Fruit fly (Drosophila melanogaster): ENCODE measurements around the gene CG32432.
A peak's percentile ranks its signal among the peaks of the same experiment; 100 is the strongest.

The CG32432 gene

DNA sequence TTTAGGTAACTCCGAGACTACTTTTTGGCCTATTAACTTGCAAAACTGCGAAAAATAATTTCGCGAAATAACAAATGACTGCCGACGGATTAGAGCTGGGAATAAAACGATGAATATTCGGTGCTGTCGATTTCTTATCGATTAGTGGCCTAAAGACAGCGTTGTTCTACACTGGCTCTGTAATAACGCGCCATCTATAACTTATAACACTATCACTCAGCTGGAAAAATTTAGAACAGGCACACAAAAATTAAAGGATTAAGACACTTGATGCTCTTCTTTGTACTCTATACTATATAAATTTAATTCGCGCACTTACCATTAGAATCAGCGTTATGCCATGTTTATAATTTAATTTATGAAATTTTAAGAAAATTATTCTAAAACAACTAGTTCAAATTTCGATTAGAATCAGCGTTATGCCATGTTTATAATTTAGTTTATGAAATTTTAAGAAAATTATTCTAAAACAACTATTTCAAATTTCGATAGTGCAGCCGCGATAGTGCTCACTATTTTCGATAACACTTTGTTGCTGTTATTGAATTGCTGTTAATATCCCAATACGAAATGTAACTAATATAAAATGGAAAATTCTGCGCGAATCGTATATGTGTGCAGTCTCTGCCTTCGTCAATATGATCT is 43.4 kb downstream of the CG32432 start, which contains the start of the genes CSN3 and CG11456:
TSS of gene CSN3 (minus strand) at position 112 of the 645 bp plus-strand sequence.
TSS of gene CG11456 (plus strand) at position 523 of the 645 bp plus-strand sequence.
- TF ChIP-seq CG6792 (GFP tag; optimal IDR thresholded peaks at IDR 0.05) (peak; percentile 2), CG11762 (GFP tag; optimal IDR thresholded peaks at IDR 0.05; ENCODE audit: insufficient read depth) (no peak), cyc (GFP tag; optimal IDR thresholded peaks at IDR 0.05) (peak; percentile 53), CG31627 (GFP tag; optimal IDR thresholded peaks at IDR 0.05) (peak; percentile 63), CG1621 (tag; optimal IDR thresholded peaks at IDR 0.05) (no peak), Sox14 (GFP tag; optimal IDR thresholded peaks at IDR 0.05) (peak; percentile 37), CG6808 (GFP tag; optimal IDR thresholded peaks at IDR 0.05) (peak; percentile 58), CG10631 (GFP tag; optimal IDR thresholded peaks at IDR 0.05) (no peak), CG4318 (GFP tag; optimal IDR thresholded peaks at IDR 0.05) (no peak), Smox (GFP tag; optimal IDR thresholded peaks at IDR 0.05) (peak; percentile 12), lz (GFP tag; optimal IDR thresholded peaks at IDR 0.05) (peak; percentile 44), Blimp-1 (GFP tag; optimal IDR thresholded peaks at IDR 0.05) (no peak)

DNA sequence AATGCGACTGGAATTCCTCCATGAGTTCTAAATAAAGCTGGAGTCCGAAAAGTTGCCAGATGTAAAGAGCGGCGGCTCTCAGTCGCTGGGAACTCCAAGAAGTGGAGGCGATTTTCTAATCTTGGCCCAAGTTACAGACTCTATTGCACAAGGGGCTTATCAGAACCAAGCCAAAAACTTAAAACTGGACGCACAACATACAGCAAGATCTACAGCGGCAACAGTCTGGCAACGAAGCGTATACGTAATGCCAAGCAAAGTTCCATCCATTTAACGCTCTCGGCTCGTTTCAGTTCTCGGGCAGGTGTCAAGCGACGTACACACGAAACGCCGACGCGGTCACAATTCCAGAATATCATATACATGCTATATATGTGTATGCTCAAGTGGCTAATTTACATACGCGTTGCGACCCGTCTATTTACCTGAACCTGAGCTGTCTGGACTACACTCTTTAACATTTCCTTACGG is 47.1 kb downstream of the CG32432 start:
- TF ChIP-seq CG1621 (tag; optimal IDR thresholded peaks at IDR 0.05): no peak
- no peak for TF ChIP-seq CG6163 (GFP tag; IDR thresholded peaks at IDR 0.05)
- no peak for TF ChIP-seq Eip78C (GFP tag)
- TF ChIP-seq Eip93F (GFP tag; optimal IDR thresholded peaks at IDR 0.05): no peak
- TF ChIP-seq CG8632 (GFP tag; optimal IDR thresholded peaks at IDR 0.05): no peak
- peak; percentile 55 for TF ChIP-seq vri (GFP tag; optimal IDR thresholded peaks at IDR 0.05)

DNA sequence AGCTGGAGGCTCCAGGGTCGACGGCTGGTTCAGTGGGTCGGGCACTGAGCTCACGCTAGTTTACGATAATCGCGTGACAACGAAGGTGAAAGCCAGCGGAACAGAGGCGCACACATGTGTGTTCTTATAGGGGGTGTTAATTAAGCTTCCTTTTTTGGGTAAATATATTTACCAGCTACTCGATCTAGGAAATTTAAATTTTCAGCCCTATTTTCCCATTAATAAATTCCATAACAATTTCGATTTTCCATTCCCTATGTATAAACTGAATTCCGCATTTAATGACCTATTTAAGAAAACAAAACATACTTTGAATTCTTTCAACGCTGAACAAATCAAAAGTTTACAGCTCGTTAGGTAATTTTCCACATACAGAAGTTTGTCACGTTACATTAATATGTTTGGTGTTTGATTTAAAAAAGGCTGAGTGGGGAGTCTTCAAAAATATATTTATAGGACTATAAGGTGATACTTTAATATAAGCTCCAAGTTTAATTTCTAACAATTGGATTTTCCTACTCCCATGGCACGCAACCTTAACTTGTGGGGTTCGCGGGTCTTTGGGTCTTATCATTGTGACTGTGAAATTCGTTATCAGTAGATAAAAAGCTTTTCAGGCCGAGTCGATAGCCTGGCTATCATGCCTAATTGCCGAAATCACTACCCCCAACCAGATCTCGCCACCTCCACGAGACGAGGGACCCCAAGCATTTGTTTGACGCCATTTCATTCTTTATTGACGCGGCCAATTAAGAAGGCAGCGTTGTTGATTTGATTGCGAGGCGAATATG is 47.8 kb downstream of the CG32432 start, which contains the start of gene CG13255:
TSS of gene CG13255 (plus strand) at position 449 of the 791 bp plus-strand sequence.
- TF ChIP-seq Met (GFP tag; optimal IDR thresholded peaks at IDR 0.05): peak; percentile 15
- peak; percentile 0 for TF ChIP-seq CG8319 (GFP tag; optimal IDR thresholded peaks at IDR 0.05)
- peak; percentile 29 for TF ChIP-seq Eip75B (GFP tag; optimal IDR thresholded peaks at IDR 0.05)
- TF ChIP-seq lz (GFP tag; optimal IDR thresholded peaks at IDR 0.05): peak; percentile 19
- peak; percentile 2 for TF ChIP-seq cyc (GFP tag; optimal IDR thresholded peaks at IDR 0.05)
- no peak for TF ChIP-seq CG4318 (GFP tag; optimal IDR thresholded peaks at IDR 0.05)
- peak; percentile 9 for TF ChIP-seq topi (GFP tag; optimal IDR thresholded peaks at IDR 0.05)
- TF ChIP-seq CG1621 (tag; optimal IDR thresholded peaks at IDR 0.05): no peak
- peak; percentile 4 for TF ChIP-seq acj6 (GFP tag; optimal IDR thresholded peaks at IDR 0.05)
- TF ChIP-seq CG6854 (GFP tag; optimal IDR thresholded peaks at IDR 0.05): no peak
- peak; percentile 34 for TF ChIP-seq CG31627 (GFP tag; optimal IDR thresholded peaks at IDR 0.05)
- TF ChIP-seq Sox15 (GFP tag; optimal IDR thresholded peaks at IDR 0.05): no peak
- peak; percentile 47 for TF ChIP-seq Hr39 (GFP tag; optimal IDR thresholded peaks at IDR 0.05)
- peak; percentile 56 for TF ChIP-seq esn (GFP tag; optimal IDR thresholded peaks at IDR 0.05)
- peak; percentile 15 for TF ChIP-seq fkh (GFP tag; optimal IDR thresholded peaks at IDR 0.05)
- peak; percentile 18 for TF ChIP-seq Eip93F (GFP tag; optimal IDR thresholded peaks at IDR 0.05)
- peak; percentile 13 for TF ChIP-seq CG6792 (GFP tag; optimal IDR thresholded peaks at IDR 0.05)
- peak; percentile 48 for TF ChIP-seq Eip78C (GFP tag)
- no peak for TF ChIP-seq Hr4 (GFP tag; optimal IDR thresholded peaks at IDR 0.05)

- TF ChIP-seq fd59A (GFP tag; optimal IDR thresholded peaks at IDR 0.05) (no peak), acj6 (GFP tag; optimal IDR thresholded peaks at IDR 0.05) (no peak), lz (GFP tag; optimal IDR thresholded peaks at IDR 0.05) (no peak), CG16779 (tag; optimal IDR thresholded peaks at IDR 0.05) (no peak), CG11762 (GFP tag; optimal IDR thresholded peaks at IDR 0.05; ENCODE audit: insufficient read depth) (no peak), eg (GFP tag; IDR thresholded peaks at IDR 0.05) (no peak), esn (GFP tag; optimal IDR thresholded peaks at IDR 0.05) (no peak), CG8319 (GFP tag; optimal IDR thresholded peaks at IDR 0.05) (no peak), Sox102F (GFP tag; optimal IDR thresholded peaks at IDR 0.05) (no peak), CG10631 (GFP tag; optimal IDR thresholded peaks at IDR 0.05) (no peak), fkh (GFP tag; optimal IDR thresholded peaks at IDR 0.05) (no peak), Met (GFP tag; optimal IDR thresholded peaks at IDR 0.05) (no peak), achi (GFP tag; optimal IDR thresholded peaks at IDR 0.05) (no peak), Eip93F (GFP tag; optimal IDR thresholded peaks at IDR 0.05) (no peak), Sox15 (GFP tag; optimal IDR thresholded peaks at IDR 0.05) (no peak), CG10669 (GFP tag; optimal IDR thresholded peaks at IDR 0.05) (no peak)
Observed at dm6 chr3L:20835882-20836281, 49.1 kb downstream of the CG32432 start, which contains the start of gene CG3288. Gene CG3288 (plus strand): TSS chr3L:20836182.

Measured in whole organism, prepupa.